Worm (Caenorhabditis elegans): ENCODE data around the gene F21C10.13.
A peak's percentile ranks its signal among the peaks of the same experiment; 100 is the strongest.

Gene F21C10.13

ce11 chrV:9078815-9079525 lies 43.1 kb upstream of the F21C10.13 start (continued):
- TF ChIP-seq egl-27 (tag; optimal IDR thresholded peaks at IDR 0.05) = no peak
- TF ChIP-seq nhr-28 (tag; optimal IDR thresholded peaks at IDR 0.05) = peak; percentile 54
- peak; percentile 44 for TF ChIP-seq gei-8 (GFP tag; optimal IDR thresholded peaks at IDR 0.05)
- TF ChIP-seq tra-1 (GFP tag; IDR thresholded peaks at IDR 0.05) = peak; percentile 44; the same call in 1 of the 2 replicates
- no peak for TF ChIP-seq ceh-20 (GFP tag; IDR thresholded peaks at IDR 0.05)
- TF ChIP-seq hif-1 (tag; optimal IDR thresholded peaks at IDR 0.05) = peak; percentile 2 to 94
- TF ChIP-seq unc-62 (GFP tag; optimal IDR thresholded peaks at IDR 0.05 in 1 of 2) = peak in 1 of 2 experiments; percentile 93
- no peak for TF ChIP-seq unc-62 (tag; optimal IDR thresholded peaks at IDR 0.05)
- peak; percentile 85 for TF ChIP-seq nhr-48 (tag; optimal IDR thresholded peaks at IDR 0.05)
- no peak for TF ChIP-seq nhr-11 (tag; optimal IDR thresholded peaks at IDR 0.05)
- no peak for TF ChIP-seq F26F4.8 (GFP tag; conservative IDR thresholded peaks at IDR 0.05)
- 0 out of 2 replicates have a peak, but pooled peaks have one; percentile 24 for TF ChIP-seq mdt-29 (GFP tag; IDR thresholded peaks at IDR 0.05)
- TF ChIP-seq duxl-1 (tag; optimal IDR thresholded peaks at IDR 0.05; ENCODE audit: poor library complexity) = no peak
- TF ChIP-seq nhr-111 (GFP tag; optimal IDR thresholded peaks at IDR 0.05) = no peak
- TF ChIP-seq pqm-1 (tag; optimal IDR thresholded peaks at IDR 0.05) = peak; percentile 42
- peak in 1 of 2 experiments; percentile 55 for TF ChIP-seq mdl-1 (tag; optimal IDR thresholded peaks at IDR 0.05)
- no peak for TF ChIP-seq daf-8 (GFP tag; IDR thresholded peaks at IDR 0.05)
- TF ChIP-seq jun-1 (tag; optimal IDR thresholded peaks at IDR 0.05) = no peak
- no peak for TF ChIP-seq snpc-1.2 (GFP tag; IDR thresholded peaks at IDR 0.05)
- peak; percentile 89 for TF ChIP-seq hlh-11 (tag; optimal IDR thresholded peaks at IDR 0.05)
- TF ChIP-seq nhr-102 (tag; optimal IDR thresholded peaks at IDR 0.05) = peak; percentile 75
- TF ChIP-seq ztf-11 (tag; optimal IDR thresholded peaks at IDR 0.05) = no peak
- no peak for TF ChIP-seq nhr-6 (tag; optimal IDR thresholded peaks at IDR 0.05)
- no peak for TF ChIP-seq ceh-32 (tag; optimal IDR thresholded peaks at IDR 0.05; ENCODE audit: poor library complexity)
- TF ChIP-seq nhr-41 (GFP tag; IDR thresholded peaks at IDR 0.05) = no peak
- peak; percentile 91 for TF ChIP-seq dmd-6 (GFP tag; IDR thresholded peaks at IDR 0.05)
- TF ChIP-seq T26A8.4 (GFP tag; IDR thresholded peaks at IDR 0.05) = 0 out of 2 replicates have a peak, but pooled peaks have one; percentile 37
- no peak for TF ChIP-seq zfp-2 (tag; optimal IDR thresholded peaks at IDR 0.05)

ce11 chrV:9079965-9080432 lies 42.1 kb upstream of the F21C10.13 start:
- TF ChIP-seq T26A8.4 (GFP tag; IDR thresholded peaks at IDR 0.05) (peak; percentile 67), hlh-30 (tag; optimal IDR thresholded peaks at IDR 0.05; ENCODE audit: insufficient read depth) (peak; percentile 73), nhr-11 (tag; optimal IDR thresholded peaks at IDR 0.05) (no peak), F37D6.2 (tag; optimal IDR thresholded peaks at IDR 0.05) (no peak), ZK546.5 (tag; optimal IDR thresholded peaks at IDR 0.05) (no peak), pqm-1 (tag; optimal IDR thresholded peaks at IDR 0.05) (peak; percentile 72), lin-15B (tag; optimal IDR thresholded peaks at IDR 0.05) (no peak), ceh-82 (tag; optimal IDR thresholded peaks at IDR 0.05) (no peak), lim-7 (GFP tag; IDR thresholded peaks at IDR 0.05) (no peak), mep-1 (tag; optimal IDR thresholded peaks at IDR 0.05) (peak; percentile 50), ceh-28 (tag; optimal IDR thresholded peaks at IDR 0.05) (no peak), daf-12 (tag; optimal IDR thresholded peaks at IDR 0.05) (no peak), zfp-3 (GFP tag; conservative IDR thresholded peaks at IDR 0.05) (peak; percentile 71; the same call in 1 of the 2 replicates), F49E8.2 (tag; optimal IDR thresholded peaks at IDR 0.05; ENCODE audit: borderline replicate concordance) (no peak), daf-8 (GFP tag; IDR thresholded peaks at IDR 0.05) (no peak), egl-43 (GFP tag; IDR thresholded peaks at IDR 0.05) (no peak), hlh-11 (tag; optimal IDR thresholded peaks at IDR 0.05) (peak; percentile 96), dpl-1 (GFP tag; optimal IDR thresholded peaks at IDR 0.05) (no peak), unc-62 (GFP tag; optimal IDR thresholded peaks at IDR 0.05 in 1 of 2) (peak in 1 of 2 experiments; percentile 53), unc-62 (tag; optimal IDR thresholded peaks at IDR 0.05) (no peak), ceh-20 (GFP tag; IDR thresholded peaks at IDR 0.05) (no peak), aly-2 (tag; optimal IDR thresholded peaks at IDR 0.05) (no peak), rbr-2 (tag; optimal IDR thresholded peaks at IDR 0.05) (no peak), gei-8 (GFP tag; optimal IDR thresholded peaks at IDR 0.05) (peak; percentile 76), Y75B8A.6 (GFP tag; IDR thresholded peaks at IDR 0.05) (0 out of 2 replicates have a peak, but pooled peaks have one; percentile 31), tag-97 (GFP tag; IDR thresholded peaks at IDR 0.05) (no peak), F44E2.7 (GFP tag; IDR thresholded peaks at IDR 0.05) (no peak), lin-39 (tag; optimal IDR thresholded peaks at IDR 0.05) (no peak), nhr-6 (tag; optimal IDR thresholded peaks at IDR 0.05) (no peak), mdt-29 (GFP tag; IDR thresholded peaks at IDR 0.05) (peak; percentile 62), ceh-44 (GFP tag; IDR thresholded peaks at IDR 0.05) (no peak)
